Worm (Caenorhabditis elegans): ENCODE results near the gene snt-6.

- no peak for TF ChIP-seq fkh-10 (GFP tag; optimal IDR thresholded peaks at IDR 0.05)
- no peak for TF ChIP-seq mml-1 (tag; optimal IDR thresholded peaks at IDR 0.05)
These were observed 47.4 kb upstream of the snt-6 start for ce11 chrII:797445-797844.

All from whole organism, L3 larva.